Worm (Caenorhabditis elegans): ENCODE data around the gene F13H8.12.

DNA sequence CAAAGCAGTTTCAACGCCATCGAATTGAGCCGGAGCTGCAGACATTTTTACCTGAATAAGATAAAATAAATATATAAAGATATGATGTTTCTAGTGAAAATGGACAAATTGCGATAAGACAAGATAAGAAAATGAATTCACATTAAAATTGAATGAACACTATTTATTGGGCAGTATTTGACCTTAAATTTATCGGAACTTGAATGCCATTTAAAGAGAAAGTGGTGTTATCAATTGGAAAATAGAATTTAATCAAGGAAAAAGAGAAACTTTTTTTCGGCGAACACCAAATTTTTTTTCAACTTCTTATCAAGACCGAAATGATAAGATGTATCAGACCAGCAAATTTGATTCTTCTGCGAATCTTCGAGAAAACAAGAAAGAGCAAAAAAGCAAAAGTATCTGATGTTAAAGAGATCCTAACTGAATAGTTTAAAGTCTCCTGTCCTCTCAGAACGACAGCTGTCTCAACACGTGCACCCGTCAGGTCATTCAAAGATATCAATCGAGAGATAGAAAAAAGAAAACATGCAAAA lies 27.8 kb downstream of the F13H8.12 start, which contains the start of gene upb-1:
- TF ChIP-seq unc-130 (GFP tag; optimal IDR thresholded peaks at IDR 0.05) (no peak), nfyb-1 (GFP tag; IDR thresholded peaks at IDR 0.05) (no peak), F55B11.4 (tag; optimal IDR thresholded peaks at IDR 0.05; ENCODE audit: borderline replicate concordance, insufficient read depth) (no peak), nfya-1 (tag; optimal IDR thresholded peaks at IDR 0.05; ENCODE audit: borderline replicate concordance, insufficient read depth) (no peak), pbrm-1 (GFP tag; IDR thresholded peaks at IDR 0.05) (no peak), hlh-12 (tag; optimal IDR thresholded peaks at IDR 0.05) (no peak), ama-1 (optimal IDR thresholded peaks at IDR 0.05) (no peak), ama-1 (GFP tag; optimal IDR thresholded peaks at IDR 0.05) (no peak), somi-1 (GFP tag; optimal IDR thresholded peaks at IDR 0.05) (no peak), ceh-27 (GFP tag; optimal IDR thresholded peaks at IDR 0.05) (no peak), pha-4 (tag; optimal IDR thresholded peaks at IDR 0.05) (no peak), snpc-1.3 (tag; optimal IDR thresholded peaks at IDR 0.05; ENCODE audit: insufficient read depth) (no peak), cebp-1 (GFP tag; IDR thresholded peaks at IDR 0.05) (no peak), cebp-1 (tag; optimal IDR thresholded peaks at IDR 0.05) (no peak), tbp1 (GFP tag; optimal IDR thresholded peaks at IDR 0.05) (no peak), aptf-2 (GFP tag; conservative IDR thresholded peaks at IDR 0.05) (no peak)
